Worm (Caenorhabditis elegans): ENCODE results near the gene ubxn-4.
A peak's percentile ranks its signal among the peaks of the same experiment; 100 is the strongest.

Gene ubxn-4

ce11 chrIII:8417192-8417967 is 12.0 kb upstream of the ubxn-4 start (continued):
- TF ChIP-seq ces-1 (GFP tag; optimal IDR thresholded peaks at IDR 0.05) (no peak), elt-3 (tag; optimal IDR thresholded peaks at IDR 0.05) (peak in 3 of 6 experiments; percentile 54 to 75 (median 62)), hlh-17 (GFP tag; optimal IDR thresholded peaks at IDR 0.05; ENCODE audit: borderline replicate concordance) (no peak), sup-37 (GFP tag; optimal IDR thresholded peaks at IDR 0.05) (peak; percentile 80), swsn-7 (tag; optimal IDR thresholded peaks at IDR 0.05) (peak; percentile 96), tbx-2 (tag; optimal IDR thresholded peaks at IDR 0.05) (peak; percentile 97), tlp-1 (tag; optimal IDR thresholded peaks at IDR 0.05) (no peak), pag-3 (tag; optimal IDR thresholded peaks at IDR 0.05; ENCODE audit: borderline replicate concordance, insufficient read depth) (no peak), aha-1 (tag; optimal IDR thresholded peaks at IDR 0.05) (peak; percentile 75), unc-86 (tag; optimal IDR thresholded peaks at IDR 0.05) (peak; percentile 96), fkh-10 (GFP tag; optimal IDR thresholded peaks at IDR 0.05) (peak; percentile 89), nhr-237 (tag; optimal IDR thresholded peaks at IDR 0.05) (peak; percentile 88), grh-1 (GFP tag; IDR thresholded peaks at IDR 0.05) (peak; percentile 75), dpl-1 (GFP tag; optimal IDR thresholded peaks at IDR 0.05) (peak; percentile 66 to 73 (median 66))

- TF ChIP-seq ces-1 (GFP tag; optimal IDR thresholded peaks at IDR 0.05) = peak; percentile 92
- peak; percentile 84 for TF ChIP-seq blmp-1 (tag; optimal IDR thresholded peaks at IDR 0.05)
- peak; percentile 8 for TF ChIP-seq mep-1 (tag; optimal IDR thresholded peaks at IDR 0.05)
- TF ChIP-seq swsn-7 (tag; optimal IDR thresholded peaks at IDR 0.05) = no peak
These were observed 11.5 kb upstream of the ubxn-4 start for ce11 chrIII:8416871-8417191.

ce11 chrIII:8413501-8413900 is 8.1 kb upstream of the ubxn-4 start:
- TF ChIP-seq nhr-47 (tag; optimal IDR thresholded peaks at IDR 0.05) = no peak
- TF ChIP-seq ceh-8 (GFP tag; optimal IDR thresholded peaks at IDR 0.05) = peak; percentile 55

- TF ChIP-seq pag-3 (tag; optimal IDR thresholded peaks at IDR 0.05; ENCODE audit: borderline replicate concordance, insufficient read depth) = no peak
- no peak for TF ChIP-seq sptf-1 (tag; optimal IDR thresholded peaks at IDR 0.05)
- peak; percentile 58 for TF ChIP-seq swsn-7 (tag; optimal IDR thresholded peaks at IDR 0.05)
- no peak for TF ChIP-seq unc-98 (GFP tag; IDR thresholded peaks at IDR 0.05)
- no peak for TF ChIP-seq ces-1 (GFP tag; optimal IDR thresholded peaks at IDR 0.05)
- TF ChIP-seq unc-86 (tag; optimal IDR thresholded peaks at IDR 0.05) = peak; percentile 66
- TF ChIP-seq rnt-1 (tag; optimal IDR thresholded peaks at IDR 0.05) = peak; percentile 19
- TF ChIP-seq lin-13 (GFP tag; optimal IDR thresholded peaks at IDR 0.05) = peak; percentile 50
- TF ChIP-seq nhr-71 (tag; optimal IDR thresholded peaks at IDR 0.05) = peak; percentile 72
- TF ChIP-seq aly-2 (tag; optimal IDR thresholded peaks at IDR 0.05) = no peak
- TF ChIP-seq hlh-17 (GFP tag; optimal IDR thresholded peaks at IDR 0.05; ENCODE audit: borderline replicate concordance) = no peak
- TF ChIP-seq mab-9 (GFP tag; IDR thresholded peaks at IDR 0.05) = no peak
- TF ChIP-seq isw-1 (GFP tag; IDR thresholded peaks at IDR 0.05) = peak; percentile 43
- no peak for TF ChIP-seq hlh-4 (tag; optimal IDR thresholded peaks at IDR 0.05)
- no peak for TF ChIP-seq C16A3.4 (tag; optimal IDR thresholded peaks at IDR 0.05)
- no peak for TF ChIP-seq Y116A8C.19 (tag; optimal IDR thresholded peaks at IDR 0.05; ENCODE audit: borderline replicate concordance)
- TF ChIP-seq egl-13 (tag; optimal IDR thresholded peaks at IDR 0.05) = no peak
- TF ChIP-seq efl-1 (optimal IDR thresholded peaks at IDR 0.05) = peak; percentile 58 to 77
- TF ChIP-seq efl-1 (GFP tag; optimal IDR thresholded peaks at IDR 0.05 in 1 of 2) = peak; percentile 57 to 77
- no peak for TF ChIP-seq unc-130 (tag; optimal IDR thresholded peaks at IDR 0.05)
- TF ChIP-seq pqm-1 (tag; optimal IDR thresholded peaks at IDR 0.05) = no peak
- TF ChIP-seq lin-35 (GFP tag; optimal IDR thresholded peaks at IDR 0.05) = peak; percentile 67 to 77
- no peak for TF ChIP-seq egl-27 (tag; optimal IDR thresholded peaks at IDR 0.05)
- TF ChIP-seq nhr-76 (tag; optimal IDR thresholded peaks at IDR 0.05) = no peak
- TF ChIP-seq tbx-2 (tag; optimal IDR thresholded peaks at IDR 0.05) = peak; percentile 38
- TF ChIP-seq ceh-88 (GFP tag; IDR thresholded peaks at IDR 0.05) = no peak
- TF ChIP-seq blmp-1 (tag; optimal IDR thresholded peaks at IDR 0.05) = peak; percentile 85
- peak; percentile 63 for TF ChIP-seq fos-1 (tag; optimal IDR thresholded peaks at IDR 0.05)
- TF ChIP-seq snpc-4 (tag; optimal IDR thresholded peaks at IDR 0.05) = peak; percentile 61
- TF ChIP-seq ceh-8 (GFP tag; optimal IDR thresholded peaks at IDR 0.05) = no peak
- TF ChIP-seq ztf-4 (tag; optimal IDR thresholded peaks at IDR 0.05) = peak; percentile 15
- TF ChIP-seq tlp-1 (tag; optimal IDR thresholded peaks at IDR 0.05) = no peak
- TF ChIP-seq xbp-1 (tag; optimal IDR thresholded peaks at IDR 0.05) = peak; percentile 44
- no peak for TF ChIP-seq nhr-85 (tag)
- TF ChIP-seq dpl-1 (GFP tag; optimal IDR thresholded peaks at IDR 0.05) = peak; percentile 57 to 79 (median 58)
- TF ChIP-seq F16B12.6 (tag; optimal IDR thresholded peaks at IDR 0.05) = peak; percentile 35
- no peak for TF ChIP-seq nhr-237 (tag; optimal IDR thresholded peaks at IDR 0.05)
These were observed 6.6 kb upstream of the ubxn-4 start for ce11 chrIII:8411976-8412375.
